Worm (Caenorhabditis elegans) whole organism, L2 larva: ENCODE results near the gene C38D4.7.

Experiments
- R02D3.7 ChIP-seq: fragments of 150-350 bp; optimal IDR thresholded peaks from 2 replicates; lab custom pipeline; 2014; ENCODE audit warnings: missing biosample characterization, missing genetic modification characterization
- elt-1 ChIP-seq: fragments of 150-350 bp; optimal IDR thresholded peaks from 2 replicates; lab custom pipeline; 2014; ENCODE audit warnings: missing biosample characterization, missing genetic modification characterization
- ztf-11 ChIP-seq: sonication (generic microtip); optimal IDR thresholded peaks from 2 replicates; lab custom pipeline; 2017; ENCODE audit warnings: missing biosample characterization, missing genetic modification characterization

DNA sequence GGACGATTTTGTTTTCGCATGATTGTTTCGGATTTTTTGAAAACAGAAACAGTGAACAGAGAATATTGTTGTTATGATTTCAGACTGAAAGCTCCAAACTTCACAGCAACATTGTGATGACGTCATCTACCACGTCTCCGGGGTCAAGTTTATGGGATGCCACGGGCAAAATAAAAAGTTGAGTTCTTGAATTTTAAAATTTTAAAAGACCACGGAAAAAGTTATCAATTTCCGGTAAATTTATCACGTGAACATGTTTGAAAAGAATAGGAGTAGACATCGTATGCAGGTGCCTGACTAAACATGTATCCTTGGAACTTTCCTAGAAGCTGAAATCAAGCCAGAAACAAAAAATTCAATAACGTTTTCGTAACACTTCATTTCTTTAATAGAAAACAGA, 47.6 kb downstream of the C38D4.7 start, which contains the start of gene B0393.4:
- TF ChIP-seq elt-1 (tag; lab: Kevin White, UChicago) (no peak), ztf-11 (tag; lab: Kevin White, UChicago) (no peak), R02D3.7 (tag; lab: Kevin White, UChicago) (no peak)
